Worm (Caenorhabditis elegans): ENCODE data around the gene C28H8.2.

The C28H8.2 gene

DNA sequence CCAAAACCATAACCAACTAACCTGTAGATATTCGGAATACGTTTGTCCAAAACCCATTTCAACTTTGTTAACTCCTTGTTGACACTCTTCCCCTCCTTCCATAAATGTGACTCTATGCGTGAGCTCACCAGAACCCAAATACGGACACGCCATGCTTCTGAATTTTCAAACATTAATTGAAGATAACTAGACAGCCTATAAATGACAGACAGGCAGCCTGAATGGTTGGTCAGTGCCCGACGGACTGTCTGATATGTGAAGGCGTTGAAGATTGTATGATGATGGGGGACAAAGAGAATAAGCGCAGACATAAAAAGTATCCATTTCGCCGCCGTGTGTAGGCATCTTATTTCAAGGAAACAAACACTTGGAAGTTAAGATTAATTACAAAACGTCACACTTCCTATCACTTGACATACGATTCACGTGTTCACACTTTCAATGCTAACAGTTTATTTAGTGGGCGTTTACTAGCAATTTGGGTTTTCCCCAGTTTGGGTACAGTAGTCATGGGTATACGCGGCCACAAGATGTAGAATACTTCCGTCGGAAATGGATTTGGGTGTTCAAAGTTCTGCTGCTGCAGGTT, at the start of gene C28H8.2, which contains the start of gene tdo-2:
C28H8.2 (plus strand) TSS at position 524 of the 589 bp plus-strand sequence.
tdo-2 (minus strand) TSS at position 157 of the 589 bp plus-strand sequence.
- no peak for TF ChIP-seq ceh-39 (tag; optimal IDR thresholded peaks at IDR 0.05)
- TF ChIP-seq ztf-11 (tag; optimal IDR thresholded peaks at IDR 0.05) = no peak
- TF ChIP-seq lsy-2 (tag; optimal IDR thresholded peaks at IDR 0.05) = no peak
- TF ChIP-seq ham-2 (GFP tag; optimal IDR thresholded peaks at IDR 0.05) = no peak
- TF ChIP-seq drap-1 (GFP tag; optimal IDR thresholded peaks at IDR 0.05) = no peak
- no peak for TF ChIP-seq ces-1 (GFP tag; optimal IDR thresholded peaks at IDR 0.05)
- TF ChIP-seq elt-1 (tag; optimal IDR thresholded peaks at IDR 0.05; ENCODE audit: borderline replicate concordance, insufficient read depth) = no peak
- no peak for TF ChIP-seq ceh-43 (GFP tag; optimal IDR thresholded peaks at IDR 0.05)
- TF ChIP-seq mls-2 (tag; optimal IDR thresholded peaks at IDR 0.05) = no peak
- TF ChIP-seq sem-2 (GFP tag; optimal IDR thresholded peaks at IDR 0.05) = no peak

DNA sequence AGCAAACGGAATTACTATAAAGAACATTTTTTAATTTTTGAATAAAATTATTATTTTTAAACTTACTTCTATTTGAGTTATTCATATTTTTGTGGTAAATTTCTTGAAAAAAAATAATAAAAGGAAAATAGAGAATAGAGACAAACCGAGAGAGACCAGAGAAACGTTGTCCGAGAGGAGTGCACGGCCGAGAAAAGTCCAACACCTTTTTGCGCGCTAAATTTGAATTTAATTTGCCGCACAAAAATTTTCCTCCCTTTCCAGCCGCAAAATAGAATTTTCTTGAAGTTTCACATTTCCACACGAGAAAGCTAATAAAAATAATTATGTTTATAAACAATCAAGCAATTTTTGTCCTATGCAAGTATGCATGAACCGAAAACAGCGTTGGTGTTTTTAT, 48.4 kb upstream of the C28H8.2 start, which contains the start of the genes F01F1.11 and F01F1.3:
F01F1.11 (minus strand) TSS at position 118 of the 400 bp plus-strand sequence.
F01F1.3 (plus strand) TSS at position 179 of the 400 bp plus-strand sequence.
- TF ChIP-seq blmp-1 (tag; optimal IDR thresholded peaks at IDR 0.05) (no peak), mls-2 (tag; optimal IDR thresholded peaks at IDR 0.05) (no peak), nhr-237 (tag; optimal IDR thresholded peaks at IDR 0.05) (peak; percentile 39), elt-1 (tag; optimal IDR thresholded peaks at IDR 0.05; ENCODE audit: borderline replicate concordance, insufficient read depth) (no peak), lsy-2 (tag; optimal IDR thresholded peaks at IDR 0.05) (peak; percentile 58), zip-8 (tag; optimal IDR thresholded peaks at IDR 0.05) (no peak), nhr-2 (tag; optimal IDR thresholded peaks at IDR 0.05) (no peak), unc-62 (GFP tag; optimal IDR thresholded peaks at IDR 0.05) (no peak), pha-4 (tag; optimal IDR thresholded peaks at IDR 0.05) (peak; percentile 20), mep-1 (tag; optimal IDR thresholded peaks at IDR 0.05) (peak; percentile 31), cnd-1 (tag; optimal IDR thresholded peaks at IDR 0.05) (no peak), flh-1 (GFP tag; optimal IDR thresholded peaks at IDR 0.05) (no peak), nhr-28 (tag; optimal IDR thresholded peaks at IDR 0.05) (no peak), ces-1 (GFP tag; optimal IDR thresholded peaks at IDR 0.05) (peak; percentile 58), sptf-1 (tag; optimal IDR thresholded peaks at IDR 0.05) (peak; percentile 34), ham-2 (GFP tag; optimal IDR thresholded peaks at IDR 0.05) (no peak), hlh-1 (tag; optimal IDR thresholded peaks at IDR 0.05) (peak; percentile 6)

DNA sequence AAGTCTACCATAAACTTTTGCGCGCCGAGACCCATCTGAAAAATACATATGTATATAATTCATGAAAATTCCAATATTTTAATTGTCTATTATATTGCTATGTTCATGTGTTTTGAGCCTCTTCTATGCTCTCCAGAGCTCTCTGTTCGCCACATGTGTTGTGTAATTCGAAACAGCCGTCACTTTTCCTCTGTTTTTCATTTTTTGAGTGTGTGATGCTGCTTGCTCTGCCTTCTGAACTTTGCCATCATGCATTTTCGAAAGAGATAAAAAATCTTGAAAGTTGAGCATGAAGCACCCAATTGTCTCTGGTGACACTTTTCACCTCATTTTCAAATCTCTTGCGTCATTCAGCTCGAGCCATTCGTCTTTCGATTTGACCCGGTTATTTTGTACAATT, 47.8 kb upstream of the C28H8.2 start:
- peak; percentile 38 for TF ChIP-seq hlh-1 (tag; optimal IDR thresholded peaks at IDR 0.05)
- no peak for TF ChIP-seq lin-13 (tag; optimal IDR thresholded peaks at IDR 0.05)
- peak; percentile 24 for TF ChIP-seq zip-8 (tag; optimal IDR thresholded peaks at IDR 0.05)

DNA sequence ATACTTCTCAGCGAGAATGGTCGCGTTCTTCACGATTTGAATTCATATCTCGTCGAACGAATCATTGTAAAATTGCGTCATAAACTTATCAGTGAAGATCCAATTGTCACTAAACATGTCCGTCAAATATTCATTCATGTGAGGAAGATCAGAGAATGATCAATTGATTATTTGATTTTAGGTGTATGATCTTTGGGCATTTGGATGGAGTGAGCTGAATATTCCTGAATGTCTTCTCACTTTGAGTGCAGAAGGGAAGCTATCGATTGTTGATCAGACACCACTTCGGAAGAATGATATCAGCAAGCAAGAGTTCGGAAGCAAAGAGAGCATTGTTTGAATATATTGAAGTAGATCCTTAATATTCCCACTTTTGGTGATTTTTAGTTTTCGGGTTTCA, 45.9 kb upstream of the C28H8.2 start:
- TF ChIP-seq unc-62 (GFP tag; optimal IDR thresholded peaks at IDR 0.05) (peak; percentile 38), mab-5 (tag; optimal IDR thresholded peaks at IDR 0.05) (no peak)

DNA sequence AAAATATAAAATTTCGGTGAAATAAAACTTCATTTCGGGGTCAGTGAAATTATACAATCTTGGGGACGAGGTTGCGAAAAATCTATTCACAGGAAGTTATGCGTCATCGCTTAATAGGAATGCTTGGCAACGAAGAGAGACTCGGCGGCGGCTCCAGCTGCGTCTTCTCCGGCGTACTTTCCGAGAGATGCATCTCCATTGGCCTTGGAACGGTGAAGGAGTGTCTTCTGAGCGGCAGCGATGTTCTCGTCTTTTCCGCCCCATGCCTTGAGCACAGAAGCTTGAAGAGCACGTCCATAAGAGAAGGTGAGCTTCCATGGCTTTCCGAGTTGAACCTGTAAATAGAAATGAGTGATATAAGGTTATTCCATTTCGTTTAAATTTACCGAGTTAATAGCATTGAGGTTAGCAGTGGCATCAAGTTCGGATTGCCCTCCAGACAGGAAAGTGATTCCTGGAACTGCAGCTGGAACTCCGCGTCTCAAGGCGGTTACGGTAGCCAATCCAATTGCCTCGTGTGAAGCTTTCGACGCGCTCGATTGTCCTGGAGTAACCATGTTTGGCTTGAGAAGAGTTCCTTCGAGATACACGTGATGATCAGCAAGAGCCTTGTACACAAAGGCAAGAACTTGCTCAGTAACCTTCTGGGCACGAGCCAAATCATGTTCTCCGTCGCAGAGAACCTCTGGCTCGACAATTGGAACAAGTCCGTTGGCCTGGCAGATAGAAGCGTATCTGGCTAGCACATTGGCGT, 45.3 kb upstream of the C28H8.2 start:
- TF ChIP-seq zip-8 (tag; optimal IDR thresholded peaks at IDR 0.05) = no peak
- TF ChIP-seq M03D4.4 (tag; optimal IDR thresholded peaks at IDR 0.05) = no peak
- no peak for TF ChIP-seq nhr-237 (tag; optimal IDR thresholded peaks at IDR 0.05)
- no peak for TF ChIP-seq mab-5 (tag; optimal IDR thresholded peaks at IDR 0.05)
- TF ChIP-seq flh-1 (GFP tag; optimal IDR thresholded peaks at IDR 0.05) = no peak
- TF ChIP-seq snpc-4 (tag; optimal IDR thresholded peaks at IDR 0.05) = no peak
- TF ChIP-seq lin-13 (tag; optimal IDR thresholded peaks at IDR 0.05) = no peak
- no peak for TF ChIP-seq sem-2 (GFP tag; optimal IDR thresholded peaks at IDR 0.05)
- TF ChIP-seq ceh-83 (GFP tag; optimal IDR thresholded peaks at IDR 0.05) = no peak
- no peak for TF ChIP-seq tbx-8 (GFP tag; optimal IDR thresholded peaks at IDR 0.05)
- no peak for TF ChIP-seq lin-32 (GFP tag; optimal IDR thresholded peaks at IDR 0.05)

DNA sequence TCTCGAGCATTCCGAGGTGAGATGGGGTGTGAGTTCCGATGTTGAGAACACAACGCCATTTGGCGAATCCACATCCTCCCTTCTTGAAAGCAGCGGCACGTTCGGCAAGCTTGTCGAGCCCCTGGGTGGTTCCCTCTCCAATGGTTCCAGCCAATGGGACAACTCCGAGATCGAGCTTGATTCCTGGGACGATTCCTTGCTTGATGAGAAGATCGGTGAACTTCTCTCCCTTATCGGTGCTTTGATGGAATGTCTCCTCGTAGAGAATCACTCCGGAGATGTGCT, 44.8 kb upstream of the C28H8.2 start:
- TF ChIP-seq snpc-4 (tag; optimal IDR thresholded peaks at IDR 0.05) = no peak
- no peak for TF ChIP-seq hlh-1 (tag; optimal IDR thresholded peaks at IDR 0.05)
- TF ChIP-seq unc-62 (GFP tag; optimal IDR thresholded peaks at IDR 0.05) = no peak
- no peak for TF ChIP-seq nhr-28 (tag; optimal IDR thresholded peaks at IDR 0.05)
- TF ChIP-seq tbx-8 (GFP tag; optimal IDR thresholded peaks at IDR 0.05) = no peak
- no peak for TF ChIP-seq mep-1 (tag; optimal IDR thresholded peaks at IDR 0.05)
- no peak for TF ChIP-seq mls-2 (tag; optimal IDR thresholded peaks at IDR 0.05)
- no peak for TF ChIP-seq M03D4.4 (tag; optimal IDR thresholded peaks at IDR 0.05)
- TF ChIP-seq sem-2 (GFP tag; optimal IDR thresholded peaks at IDR 0.05) = no peak

Data from whole organism, mixed stage, embryonic.